Fruit fly (Drosophila melanogaster) whole organism, adult: ENCODE measurements around the gene CG9483.

ENCODE experiments used
- CG12768 ChIP-seq: fragments of 200-800 bp; sonication (Bioruptor generic); optimal IDR thresholded peaks from 2 replicates; lab custom pipeline; 2017; ENCODE audit warnings: missing biosample characterization, missing genetic modification characterization, mild to moderate bottlenecking, moderate library complexity, missing genetic modification reagents
- kay ChIP-seq: fragments of 200-800 bp; sonication (Bioruptor generic); peaks from one replicate; lab custom pipeline; 2016; ENCODE audit warnings: missing biosample characterization, missing genetic modification characterization, borderline replicate concordance

- no peak for TF ChIP-seq CG12768 (GFP tag; lab: Kevin White, UChicago)
- no peak for TF ChIP-seq kay (GFP tag; lab: Kevin White, UChicago)
Observed at dm6 chr2L:8820539-8820938, 46.0 kb upstream of the CG9483 start.
